Worm (Caenorhabditis elegans) whole organism, early embryonic: ENCODE results near the gene K01A2.4.

Source experiments
- F13C5.2 ChIP-seq: sonication (generic microtip); optimal IDR thresholded peaks from 2 replicates; lab custom pipeline; 2017; ENCODE audit warnings: mild to moderate bottlenecking, missing genetic modification characterization, inconsistent platforms, missing compliant biosample characterization
- aly-1 ChIP-seq: sonication (generic microtip); optimal IDR thresholded peaks from 2 replicates; lab custom pipeline; 2016; ENCODE audit warnings: missing genetic modification characterization, missing compliant biosample characterization
- ama-1 ChIP-seq: fragments of 150-350 bp; optimal IDR thresholded peaks from 2 replicates; lab custom pipeline; 2014
- ceh-13 ChIP-seq: fragments of 200-800 bp; sonication (Bioruptor generic); optimal IDR thresholded peaks from 2 replicates; lab custom pipeline; 2018; ENCODE audit warnings: mild to moderate bottlenecking, missing genetic modification characterization, missing compliant biosample characterization
- ceh-36 ChIP-seq: sonication (generic microtip); optimal IDR thresholded peaks from 2 replicates; lab custom pipeline; 2016; ENCODE audit warnings: missing genetic modification characterization, inconsistent platforms, missing compliant biosample characterization
- flt-1 ChIP-seq: fragments of 200-800 bp; sonication (Bioruptor generic); IDR thresholded peaks from 2 replicates; pipeline ENCODE4 v1.3.6; 2022; ENCODE audit warnings: missing genetic modification characterization, missing compliant biosample characterization
- hmbx-1 ChIP-seq: sonication (generic microtip); optimal IDR thresholded peaks from 2 replicates; lab custom pipeline; 2016; ENCODE audit warnings: mild to moderate bottlenecking, missing genetic modification characterization, missing compliant biosample characterization
- hmg-4 ChIP-seq: fragments of 200-800 bp; sonication (Bioruptor generic); optimal IDR thresholded peaks from 2 replicates; lab custom pipeline; 2018; ENCODE audit warnings: mild to moderate bottlenecking, missing genetic modification characterization, missing compliant biosample characterization
- pes-1 ChIP-seq: fragments of 200-800 bp; sonication (Bioruptor generic); IDR thresholded peaks from 2 replicates; pipeline ENCODE4 v1.3.6; 2022; ENCODE audit warnings: missing genetic modification reagents, missing genetic modification characterization, missing compliant biosample characterization
- scrt-1 ChIP-seq: fragments of 200-800 bp; sonication (Bioruptor generic); IDR thresholded peaks from 2 replicates; pipeline ENCODE4 v1.3.6; 2022; ENCODE audit warnings: missing genetic modification characterization, missing compliant biosample characterization
- sea-1 ChIP-seq: fragments of 200-800 bp; sonication (Bioruptor generic); conservative IDR thresholded peaks from 2 replicates; pipeline ENCODE4 v1.3.6; 2022; ENCODE audit warnings: missing genetic modification characterization, missing compliant biosample characterization
- tbx-11 ChIP-seq: fragments of 200-800 bp; sonication (Bioruptor generic); IDR thresholded peaks from 2 replicates; pipeline ENCODE4 v1.3.6; 2022; ENCODE audit warnings: missing genetic modification characterization, missing compliant biosample characterization
- tbx-37 ChIP-seq: fragments of 200-800 bp; sonication (Bioruptor generic); conservative IDR thresholded peaks from 2 replicates; pipeline ENCODE4 v1.3.6; 2022; ENCODE audit warnings: missing genetic modification reagents, missing genetic modification characterization, missing compliant biosample characterization
- tra-4 ChIP-seq: sonication (generic microtip); optimal IDR thresholded peaks from 2 replicates; lab custom pipeline; 2017; ENCODE audit warnings: missing genetic modification characterization, missing compliant biosample characterization

ce11 chrII:303927-304711 lies 3.1 kb upstream of the K01A2.4 start:
- no peak for TF ChIP-seq ama-1
- no peak for TF ChIP-seq scrt-1 (GFP tag; lab: Robert Waterston, UW)
- no peak for TF ChIP-seq sea-1 (GFP tag; lab: Robert Waterston, UW)
- no peak for TF ChIP-seq pes-1 (GFP tag; lab: Robert Waterston, UW)
- no peak for TF ChIP-seq hmbx-1 (tag; lab: Kevin White, UChicago)
- no peak for TF ChIP-seq hmg-4 (GFP tag; lab: Kevin White, UChicago)
- no peak for TF ChIP-seq tra-4 (tag; lab: Kevin White, UChicago)
- no peak for TF ChIP-seq aly-1 (tag; lab: Kevin White, UChicago)
- TF ChIP-seq F13C5.2 (tag; lab: Kevin White, UChicago), result no peak
- no peak for TF ChIP-seq tbx-11
- TF ChIP-seq ceh-13, result no peak
- TF ChIP-seq flt-1 (GFP tag; lab: Robert Waterston, UW), result no peak
- TF ChIP-seq tbx-37 (GFP tag; lab: Robert Waterston, UW), result no peak
- no peak for TF ChIP-seq ceh-36
